Worm (Caenorhabditis elegans): ENCODE data around the gene C18B2.5.
A peak's percentile ranks its signal among the peaks of the same experiment; 100 is the strongest.

The C18B2.5 gene

DNA sequence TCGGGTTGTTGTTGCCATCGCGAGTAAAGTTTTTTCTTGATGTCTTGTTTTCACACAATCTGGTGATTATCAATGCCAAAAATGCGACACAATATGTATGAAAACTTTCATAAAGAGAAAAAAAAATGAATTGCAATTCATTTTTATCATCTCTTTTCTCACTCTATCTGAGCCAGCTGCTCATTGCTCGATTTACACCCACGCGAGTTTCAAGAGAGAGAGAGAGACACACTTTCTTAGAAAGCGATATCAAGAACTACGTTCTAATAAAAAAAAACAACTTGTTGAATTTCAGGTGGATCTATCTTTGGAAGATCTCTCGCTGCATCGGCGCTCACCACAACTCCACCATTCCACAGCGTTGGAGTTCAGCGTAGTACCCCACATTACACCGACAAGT, 8.3 kb downstream of the C18B2.5 start:
- TF ChIP-seq nhr-71 (tag; optimal IDR thresholded peaks at IDR 0.05) (peak; percentile 48), efl-1 (optimal IDR thresholded peaks at IDR 0.05) (no peak), efl-1 (GFP tag; optimal IDR thresholded peaks at IDR 0.05 in 1 of 2) (no peak), lin-14 (GFP tag; optimal IDR thresholded peaks at IDR 0.05) (peak; percentile 55), aha-1 (tag; optimal IDR thresholded peaks at IDR 0.05) (no peak), rnt-1 (tag; optimal IDR thresholded peaks at IDR 0.05) (peak; percentile 54), nhr-19 (GFP tag; conservative IDR thresholded peaks at IDR 0.05) (0 out of 2 replicates have a peak, but pooled peaks have one; percentile 8)

- TF ChIP-seq lin-14 (GFP tag; optimal IDR thresholded peaks at IDR 0.05) (peak; percentile 12), efl-3 (GFP tag; optimal IDR thresholded peaks at IDR 0.05) (no peak), pag-3 (tag; optimal IDR thresholded peaks at IDR 0.05; ENCODE audit: borderline replicate concordance, insufficient read depth) (peak; percentile 39), rnt-1 (tag; optimal IDR thresholded peaks at IDR 0.05) (peak; percentile 20), dsc-1 (tag; optimal IDR thresholded peaks at IDR 0.05) (peak; percentile 23), nhr-237 (tag; optimal IDR thresholded peaks at IDR 0.05) (no peak), lin-35 (GFP tag; optimal IDR thresholded peaks at IDR 0.05) (no peak)
Observed at ce11 chrX:3601531-3601930, 9.4 kb downstream of the C18B2.5 start, which contains the start of gene C18B2.3. Gene C18B2.3, plus strand, starts transcription at chrX:3601831.

DNA sequence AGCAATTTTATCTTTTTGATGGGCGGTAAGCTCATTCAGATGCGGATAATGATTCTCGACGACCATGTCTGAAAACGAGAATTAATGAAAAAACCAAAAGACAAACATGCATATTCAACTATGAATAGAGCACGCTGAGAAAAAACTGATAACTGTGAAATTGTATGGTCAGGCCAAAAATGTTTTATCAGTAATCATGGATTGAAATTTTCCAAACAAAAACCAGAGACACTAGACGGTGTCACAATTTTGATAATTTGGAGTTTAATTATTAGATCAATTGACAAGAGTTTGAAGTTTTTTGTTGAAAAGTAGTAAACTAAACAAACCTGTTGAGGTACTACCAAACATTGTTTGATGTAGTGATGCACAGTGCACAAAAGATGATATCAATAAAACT, 10.5 kb downstream of the C18B2.5 start, which contains the start of gene cgr-1:
Gene cgr-1 (minus strand): TSS at position 68 of the 400 bp plus-strand sequence.
- TF ChIP-seq unc-30 (tag; optimal IDR thresholded peaks at IDR 0.05) (no peak), pax-3 (tag; optimal IDR thresholded peaks at IDR 0.05) (no peak), ceh-90 (tag; optimal IDR thresholded peaks at IDR 0.05) (no peak), jun-1 (tag; optimal IDR thresholded peaks at IDR 0.05) (no peak), elt-2 (tag; optimal IDR thresholded peaks at IDR 0.05) (peak; percentile 49), pag-3 (tag; optimal IDR thresholded peaks at IDR 0.05; ENCODE audit: borderline replicate concordance, insufficient read depth) (no peak), tbx-2 (tag; optimal IDR thresholded peaks at IDR 0.05) (no peak), pqm-1 (tag; optimal IDR thresholded peaks at IDR 0.05) (no peak)

DNA sequence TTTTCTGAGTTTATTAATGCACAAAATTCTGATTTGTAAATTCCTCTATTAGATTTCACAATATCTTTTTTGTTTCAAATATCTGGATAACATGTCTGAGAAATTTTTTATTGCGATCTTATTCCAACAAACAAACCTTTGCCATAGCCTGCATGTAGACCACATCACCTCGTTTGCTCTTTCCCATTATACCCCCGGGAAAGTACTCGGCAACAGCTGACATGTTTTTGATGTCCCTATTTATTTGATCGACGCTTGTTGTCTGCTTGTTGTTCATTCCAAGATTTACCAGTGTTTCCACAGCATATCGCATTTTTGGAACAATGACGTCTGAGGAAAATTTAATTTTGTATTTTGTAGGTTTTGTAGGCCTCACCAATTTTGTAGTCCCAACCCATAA, 11.0 kb downstream of the C18B2.5 start:
- TF ChIP-seq nhr-76 (tag; optimal IDR thresholded peaks at IDR 0.05) (no peak), grh-1 (GFP tag; IDR thresholded peaks at IDR 0.05) (no peak), rnt-1 (tag; optimal IDR thresholded peaks at IDR 0.05) (peak; percentile 58), tlp-1 (tag; optimal IDR thresholded peaks at IDR 0.05) (no peak), unc-130 (tag; optimal IDR thresholded peaks at IDR 0.05) (peak; percentile 30), xbp-1 (tag; optimal IDR thresholded peaks at IDR 0.05) (no peak), mdl-1 (tag; optimal IDR thresholded peaks at IDR 0.05) (no peak), lin-14 (GFP tag; optimal IDR thresholded peaks at IDR 0.05) (peak; percentile 30), ets-5 (GFP tag; IDR thresholded peaks at IDR 0.05) (no peak), Y116A8C.19 (tag; optimal IDR thresholded peaks at IDR 0.05; ENCODE audit: borderline replicate concordance) (no peak)

ce11 chrX:3596967-3597366, 13.9 kb downstream of the C18B2.5 start:
- TF ChIP-seq blmp-1 (tag; optimal IDR thresholded peaks at IDR 0.05) (peak; percentile 97), tbx-2 (tag; optimal IDR thresholded peaks at IDR 0.05) (no peak)

- TF ChIP-seq fkh-10 (GFP tag; optimal IDR thresholded peaks at IDR 0.05): no peak
- no peak for TF ChIP-seq efl-1 (optimal IDR thresholded peaks at IDR 0.05)
- TF ChIP-seq efl-1 (GFP tag; optimal IDR thresholded peaks at IDR 0.05 in 1 of 2): peak in 1 of 2 experiments; percentile 45
- TF ChIP-seq elt-3 (tag; optimal IDR thresholded peaks at IDR 0.05): no peak
- TF ChIP-seq blmp-1 (tag; optimal IDR thresholded peaks at IDR 0.05): peak; percentile 89
Observed at ce11 chrX:3596303-3596772, 14.6 kb downstream of the C18B2.5 start, which contains the start of gene T27A10.6. Gene T27A10.6, minus strand, starts transcription at chrX:3596353.

All from whole organism, L1 larva.